Fruit fly (Drosophila melanogaster) whole organism, pupa: ENCODE results near the gene CG10137.
A peak's percentile ranks its signal among the peaks of the same experiment; 100 is the strongest.

Experiments used
- CG10348 ChIP-seq: fragments of 200-800 bp; sonication (Bioruptor generic); IDR thresholded peaks from 2 replicates; pipeline ENCODE4 v1.3.6; 2022; ENCODE audit warnings: missing biosample characterization, missing genetic modification characterization
- CG12605 ChIP-seq: fragments of 200-800 bp; sonication (Bioruptor generic); IDR thresholded peaks from 2 replicates; pipeline ENCODE4 v1.3.6; 2022; ENCODE audit warnings: missing biosample characterization, missing genetic modification characterization
- CG13204 ChIP-seq: fragments of 200-800 bp; sonication (Bioruptor generic); optimal IDR thresholded peaks from 2 replicates; lab custom pipeline; 2018; ENCODE audit warnings: missing biosample characterization, mild to moderate bottlenecking, missing genetic modification characterization, moderate library complexity
- CG14655 ChIP-seq: fragments of 200-800 bp; sonication (Bioruptor generic); optimal IDR thresholded peaks from 3 replicates; lab custom pipeline; 2017; ENCODE audit warnings: mild to moderate bottlenecking, missing biosample characterization, missing genetic modification reagents, missing genetic modification characterization
- CG15710 ChIP-seq: fragments of 200-800 bp; sonication (Bioruptor generic); optimal IDR thresholded peaks from 2 replicates; lab custom pipeline; 2018; ENCODE audit warnings: missing biosample characterization, mild to moderate bottlenecking, missing genetic modification characterization, moderate library complexity
- CG17806 ChIP-seq: fragments of 200-800 bp; sonication (Bioruptor generic); optimal IDR thresholded peaks from 2 replicates; lab custom pipeline; 2018; ENCODE audit warnings: missing biosample characterization, mild to moderate bottlenecking, missing genetic modification characterization, moderate library complexity
- CG32121 ChIP-seq: fragments of 200-800 bp; sonication (Bioruptor generic); IDR thresholded peaks from 2 replicates; pipeline ENCODE4 v1.3.6; 2022; ENCODE audit warnings: missing biosample characterization, missing genetic modification characterization
- CG34367 ChIP-seq: fragments of 200-800 bp; sonication (Bioruptor generic); optimal IDR thresholded peaks from 2 replicates; lab custom pipeline; 2018; ENCODE audit warnings: missing biosample characterization, mild to moderate bottlenecking, missing genetic modification characterization
- CG4496 ChIP-seq: fragments of 200-800 bp; sonication (Bioruptor generic); IDR thresholded peaks from 3 replicates; pipeline ENCODE4 v1.3.6; 2022; ENCODE audit warnings: missing biosample characterization, missing genetic modification characterization
- CG8159 ChIP-seq: fragments of 200-800 bp; sonication (Bioruptor generic); optimal IDR thresholded peaks from 3 replicates; lab custom pipeline; 2018; ENCODE audit warnings: missing biosample characterization, mild to moderate bottlenecking, missing genetic modification characterization, moderate library complexity
- CG8301 ChIP-seq: fragments of 200-800 bp; sonication (Bioruptor generic); optimal IDR thresholded peaks from 2 replicates; lab custom pipeline; 2018; ENCODE audit warnings: missing biosample characterization, mild to moderate bottlenecking, missing genetic modification characterization
- CG9948 ChIP-seq: fragments of 200-800 bp; sonication (Bioruptor generic); optimal IDR thresholded peaks from 2 replicates; lab custom pipeline; 2018; ENCODE audit warnings: missing biosample characterization, mild to moderate bottlenecking, missing genetic modification characterization, moderate library complexity
- D1 ChIP-seq: fragments of 200-800 bp; sonication (Bioruptor generic); optimal IDR thresholded peaks from 2 replicates; lab custom pipeline; 2018; ENCODE audit warnings: missing biosample characterization, mild to moderate bottlenecking, missing genetic modification characterization, moderate library complexity
- EcR ChIP-seq: fragments of 200-800 bp; sonication (Bioruptor generic); optimal IDR thresholded peaks from 3 replicates; lab custom pipeline; 2019; ENCODE audit warnings: missing biosample characterization, missing genetic modification characterization, mild to moderate bottlenecking, moderate library complexity, missing genetic modification reagents
- Ets98B ChIP-seq: fragments of 200-800 bp; sonication (Bioruptor generic); IDR thresholded peaks from 2 replicates; pipeline ENCODE4 v1.3.6; 2022; ENCODE audit warnings: missing biosample characterization, missing genetic modification characterization
- Pif1A ChIP-seq: fragments of 200-800 bp; sonication (Bioruptor generic); optimal IDR thresholded peaks from 3 replicates; lab custom pipeline; 2016; ENCODE audit warnings: missing biosample characterization, missing genetic modification characterization
- Pif1B ChIP-seq: fragments of 200-800 bp; sonication (Bioruptor generic); optimal IDR thresholded peaks from 3 replicates; lab custom pipeline; 2016; ENCODE audit warnings: missing biosample characterization, missing genetic modification characterization
- Snoo ChIP-seq: fragments of 200-800 bp; sonication (Bioruptor generic); optimal IDR thresholded peaks from 3 replicates; lab custom pipeline; 2017; ENCODE audit warnings: missing biosample characterization, mild to moderate bottlenecking, missing genetic modification characterization, inconsistent platforms
- fd96Ca ChIP-seq: fragments of 200-800 bp; sonication (Bioruptor generic); IDR thresholded peaks from 3 replicates; pipeline ENCODE4 v1.3.6; 2022; ENCODE audit warnings: missing biosample characterization, missing genetic modification characterization
- gl ChIP-seq: fragments of 200-800 bp; sonication (Bioruptor generic); optimal IDR thresholded peaks from 2 replicates; lab custom pipeline; 2018; ENCODE audit warnings: missing biosample characterization, mild to moderate bottlenecking, missing genetic modification characterization
- rn ChIP-seq: fragments of 200-800 bp; sonication (Bioruptor generic); IDR thresholded peaks from 2 replicates; pipeline ENCODE4 v1.3.6; 2022; ENCODE audit warnings: missing biosample characterization, missing genetic modification characterization

The CG10137 gene

dm6 chr2L:19546869-19547710 lies 20.6 kb downstream of the CG10137 start, which contains the start of gene CG10337:
Gene CG10337, minus strand, starts transcription at chr2L:19546959.
- no peak for TF ChIP-seq fd96Ca
- no peak for TF ChIP-seq CG15710 (tag; lab: Kevin White, UChicago)
- TF ChIP-seq CG14655, result no peak
- TF ChIP-seq CG32121, result no peak
- TF ChIP-seq CG8301 (tag; lab: Kevin White, UChicago), result no peak
- 0 out of 2 replicates have a peak, but pooled peaks have one; percentile 12 for TF ChIP-seq Ets98B (GFP tag; lab: Robert Waterston, UW)
- no peak for TF ChIP-seq CG13204
- TF ChIP-seq Pif1B (GFP tag; lab: Kevin White, UChicago), result peak; percentile 34
- no peak for TF ChIP-seq CG10348 (GFP tag; lab: Robert Waterston, UW)
- no peak for TF ChIP-seq CG9948 (tag; lab: Kevin White, UChicago)
- no peak for TF ChIP-seq Snoo
- peak; percentile 83 for TF ChIP-seq CG8159 (tag; lab: Kevin White, UChicago)
- no peak for TF ChIP-seq CG34367 (tag; lab: Kevin White, UChicago)
- TF ChIP-seq gl (tag; lab: Kevin White, UChicago), result no peak
- TF ChIP-seq EcR (GFP tag; lab: Kevin White, UChicago), result no peak
- no peak for TF ChIP-seq Pif1A
- TF ChIP-seq rn, result no peak
- no peak for TF ChIP-seq CG4496 (GFP tag; lab: Robert Waterston, UW)
- no peak for TF ChIP-seq CG17806 (tag; lab: Kevin White, UChicago)
- TF ChIP-seq D1 (tag; lab: Kevin White, UChicago), result no peak
- no peak for TF ChIP-seq CG12605 (GFP tag; lab: Robert Waterston, UW)

- TF ChIP-seq EcR (GFP tag; lab: Kevin White, UChicago) (peak; percentile 31), Ets98B (GFP tag; lab: Robert Waterston, UW) (no peak), Pif1A (no peak), CG12605 (GFP tag; lab: Robert Waterston, UW) (0 out of 2 replicates have a peak, but pooled peaks have one; percentile 7), rn (no peak)
Measured at dm6 chr2L:19548158-19548557, 21.7 kb downstream of the CG10137 start, which contains the start of gene Tep4. Gene Tep4, plus strand, starts transcription at chr2L:19548507.

- TF ChIP-seq Pif1B (GFP tag; lab: Kevin White, UChicago) (peak; percentile 53), CG14655 (no peak), EcR (GFP tag; lab: Kevin White, UChicago) (peak; percentile 94), fd96Ca (no peak), CG32121 (no peak), CG17806 (tag; lab: Kevin White, UChicago) (no peak), rn (no peak), CG4496 (GFP tag; lab: Robert Waterston, UW) (peak; percentile 89), CG8301 (tag; lab: Kevin White, UChicago) (no peak), CG13204 (no peak), CG12605 (GFP tag; lab: Robert Waterston, UW) (no peak; the same call in 1 of the 2 replicates), CG34367 (tag; lab: Kevin White, UChicago) (peak; percentile 28), CG10348 (GFP tag; lab: Robert Waterston, UW) (no peak), Ets98B (GFP tag; lab: Robert Waterston, UW) (no peak), CG9948 (tag; lab: Kevin White, UChicago) (no peak), D1 (tag; lab: Kevin White, UChicago) (no peak), Snoo (peak; percentile 50), gl (tag; lab: Kevin White, UChicago) (peak; percentile 65), CG15710 (tag; lab: Kevin White, UChicago) (no peak), CG8159 (tag; lab: Kevin White, UChicago) (no peak), Pif1A (no peak)
Measured at dm6 chr2L:19549412-19549811, 22.9 kb downstream of the CG10137 start.

dm6 chr2L:19563029-19563980 lies 36.8 kb downstream of the CG10137 start, which contains the start of gene CG13078:
Gene CG13078, plus strand, starts transcription at chr2L:19563930.
- TF ChIP-seq CG9948 (tag; lab: Kevin White, UChicago), result no peak
- TF ChIP-seq rn, result no peak
- no peak for TF ChIP-seq D1 (tag; lab: Kevin White, UChicago)
- no peak for TF ChIP-seq CG17806 (tag; lab: Kevin White, UChicago)
- TF ChIP-seq EcR (GFP tag; lab: Kevin White, UChicago), result no peak
- TF ChIP-seq, all 21 proteins: peak for 0

- TF ChIP-seq gl (tag; lab: Kevin White, UChicago), result peak; percentile 63
- TF ChIP-seq D1 (tag; lab: Kevin White, UChicago), result no peak
Measured at dm6 chr2L:19565233-19565898, 38.9 kb downstream of the CG10137 start, which contains the start of gene CG13077. Gene CG13077, plus strand, starts transcription at chr2L:19565863.
